Worm (Caenorhabditis elegans) whole organism, L3 larva: ENCODE measurements around the gene ceh-24.

Source experiments
- ZK546.5 ChIP-seq: sonication (generic microtip); optimal IDR thresholded peaks from 2 replicates; lab custom pipeline; 2017; ENCODE audit warnings: missing biosample characterization, missing genetic modification characterization
- elt-2 ChIP-seq: sonication (generic microtip); optimal IDR thresholded peaks from 2 replicates; lab custom pipeline; 2016; ENCODE audit warnings: missing genetic modification reagents, mild to moderate bottlenecking, missing genetic modification characterization, missing compliant biosample characterization
- fkh-10 ChIP-seq: sonication (generic microtip); optimal IDR thresholded peaks from 2 replicates; lab custom pipeline; 2017; ENCODE audit warnings: missing biosample characterization, missing genetic modification reagents, missing genetic modification characterization
- lin-39 ChIP-seq: fragments of 150-350 bp; optimal IDR thresholded peaks from 2 replicates; lab custom pipeline; 2018; ENCODE audit warnings: missing biosample characterization, missing genetic modification reagents, missing genetic modification characterization
- nfya-1 ChIP-seq: sonication (generic microtip); optimal IDR thresholded peaks from 2 replicates; lab custom pipeline; 2017; ENCODE audit warnings: missing genetic modification characterization, mild to moderate bottlenecking, missing compliant biosample characterization, antibody characterized with exemption, moderate library complexity; ENCODE audit not compliant: insufficient read depth
- nhr-25 ChIP-seq: sonication (generic microtip); optimal IDR thresholded peaks from 2 replicates; lab custom pipeline; 2017; ENCODE audit warnings: missing biosample characterization, missing genetic modification characterization
- nhr-28 ChIP-seq: fragments of 150-350 bp; optimal IDR thresholded peaks from 2 replicates; lab custom pipeline; 2014; ENCODE audit warnings: missing biosample characterization, missing genetic modification characterization
- snpc-4 ChIP-seq: fragments of 150-350 bp; optimal IDR thresholded peaks from 2 replicates; lab custom pipeline; 2014; ENCODE audit warnings: missing biosample characterization, missing genetic modification characterization

DNA sequence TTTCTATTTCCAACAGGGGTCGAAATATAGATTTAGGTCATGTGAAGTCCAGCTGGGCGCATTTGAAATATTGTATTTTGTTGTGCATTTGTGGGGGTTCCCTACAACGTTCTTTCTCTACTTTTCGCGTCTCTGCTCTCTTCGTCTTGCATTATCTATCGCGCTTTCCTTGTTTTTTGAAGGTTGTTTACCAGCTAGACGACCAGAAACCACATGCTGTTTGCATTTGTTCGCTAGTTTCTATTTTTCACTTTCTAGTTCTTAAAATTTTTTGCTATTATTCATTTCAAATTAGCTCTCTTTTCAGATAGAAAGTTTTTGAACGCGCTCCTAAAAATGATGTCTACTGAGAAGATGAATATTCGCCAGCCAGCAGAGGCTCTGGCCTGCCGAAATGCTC lies 26.4 kb downstream of the ceh-24 start, which contains the start of gene F55B12.10:
- TF ChIP-seq elt-2 (tag; lab: Kevin White, UChicago) (no peak), ZK546.5 (tag; lab: Kevin White, UChicago) (no peak), fkh-10 (GFP tag; lab: Kevin White, UChicago) (no peak), nhr-25 (no peak), nhr-28 (no peak), lin-39 (tag; lab: Kevin White, UChicago) (no peak), nfya-1 (no peak), snpc-4 (no peak)
